Fruit fly (Drosophila melanogaster) whole organism, embryonic: Measurements from ENCODE around the gene par-6.

Experiments used
- Atf3 ChIP-seq: fragments of 200-800 bp; sonication (Bioruptor generic); optimal IDR thresholded peaks from 3 replicates; lab custom pipeline; 2016; ENCODE audit warnings: missing biosample characterization, missing genetic modification characterization
- CG10267 ChIP-seq: fragments of 200-800 bp; sonication (Bioruptor generic); optimal IDR thresholded peaks from 2 replicates; lab custom pipeline; 2018; ENCODE audit warnings: missing biosample characterization, mild to moderate bottlenecking, missing genetic modification characterization, moderate library complexity
- CG14710 ChIP-seq: fragments of 200-800 bp; sonication (Bioruptor generic); optimal IDR thresholded peaks from 3 replicates; lab custom pipeline; 2019; ENCODE audit warnings: missing biosample characterization, mild to moderate bottlenecking, missing genetic modification characterization, moderate library complexity
- CG16779 ChIP-seq: fragments of 200-800 bp; sonication (Bioruptor generic); IDR thresholded peaks from 2 replicates; pipeline ENCODE4 v1.3.6; 2022; ENCODE audit warnings: missing biosample characterization, missing genetic modification characterization
- CG2712 ChIP-seq: fragments of 200-800 bp; optimal IDR thresholded peaks from 3 replicates; lab custom pipeline; 2019; ENCODE audit warnings: missing biosample characterization, mild to moderate bottlenecking, missing genetic modification characterization, moderate library complexity
- CG34422 ChIP-seq: fragments of 200-800 bp; sonication (Bioruptor generic); IDR thresholded peaks from 3 replicates; pipeline ENCODE4 v1.3.6; 2022; ENCODE audit warnings: missing biosample characterization, missing genetic modification characterization
- CG3726 ChIP-seq: fragments of 200-800 bp; sonication (Bioruptor generic); IDR thresholded peaks from 3 replicates; pipeline ENCODE4, ENCODE4 v1.3.6; 2022; ENCODE audit warnings: missing biosample characterization, missing genetic modification characterization
- CG5953 ChIP-seq: fragments of 200-800 bp; sonication (Bioruptor generic); IDR thresholded peaks from 2 replicates; pipeline ENCODE4 v1.3.6; 2022; ENCODE audit warnings: missing biosample characterization, missing genetic modification characterization
- CG6683 ChIP-seq: fragments of 200-800 bp; sonication (Bioruptor generic); optimal IDR thresholded peaks from 2 replicates; lab custom pipeline; 2017; ENCODE audit warnings: missing biosample characterization, mild to moderate bottlenecking, missing genetic modification characterization, missing genetic modification reagents
- CG7357 ChIP-seq: fragments of 200-800 bp; sonication (Bioruptor generic); IDR thresholded peaks from 3 replicates; pipeline ENCODE4 v1.3.6; 2022; ENCODE audit warnings: missing biosample characterization, missing genetic modification characterization
- CG9609 ChIP-seq: fragments of 200-800 bp; sonication (Bioruptor generic); optimal IDR thresholded peaks from 3 replicates; lab custom pipeline; 2016; ENCODE audit warnings: missing biosample characterization, missing genetic modification characterization
- Deaf1 ChIP-seq: fragments of 200-800 bp; optimal IDR thresholded peaks from 3 replicates; lab custom pipeline; 2019; ENCODE audit warnings: missing biosample characterization, mild to moderate bottlenecking, missing genetic modification characterization, moderate library complexity
- H15 ChIP-seq: fragments of 200-800 bp; sonication (Bioruptor generic); IDR thresholded peaks from 3 replicates; pipeline ENCODE4 v1.3.6; 2022; ENCODE audit warnings: missing biosample characterization, missing genetic modification characterization
- HLH3B ChIP-seq: fragments of 200-800 bp; sonication (Bioruptor generic); IDR thresholded peaks from 2 replicates; pipeline ENCODE4 v1.3.6; 2022; ENCODE audit warnings: missing biosample characterization, missing genetic modification characterization
- MTF-1 ChIP-seq: fragments of 200-800 bp; sonication (Bioruptor generic); optimal IDR thresholded peaks from 2 replicates; lab custom pipeline; 2018; ENCODE audit warnings: missing biosample characterization, mild to moderate bottlenecking, missing genetic modification characterization, borderline replicate concordance
- Meics ChIP-seq: fragments of 200-800 bp; sonication (Bioruptor generic); optimal IDR thresholded peaks from 2 replicates; lab custom pipeline; 2017; ENCODE audit warnings: missing biosample characterization, mild to moderate bottlenecking, missing genetic modification characterization
- Mes4 ChIP-seq: fragments of 200-800 bp; sonication (Bioruptor generic); optimal IDR thresholded peaks from 2 replicates; lab custom pipeline; 2016; ENCODE audit warnings: missing biosample characterization, missing genetic modification characterization
- Side ChIP-seq: fragments of 200-800 bp; sonication (Bioruptor generic); optimal IDR thresholded peaks from 2 replicates; lab custom pipeline; 2016; ENCODE audit warnings: missing biosample characterization, missing genetic modification characterization
- Taf1 ChIP-seq: fragments of 200-800 bp; sonication (Bioruptor generic); IDR thresholded peaks from 2 replicates; pipeline ENCODE4 v1.3.6; 2022; ENCODE audit warnings: missing biosample characterization, missing genetic modification characterization
- Trl ChIP-seq, 3 experiments: fragments of >200 bp in 2 of 3; fragments of 200-800 bp in 1 of 3; sonication (Bioruptor generic) in 1 of 3; optimal IDR thresholded peaks; 2 replicates in 1 of 3; 3 replicates in 2 of 3; lab custom pipeline; 2016 to 2017; ENCODE audit warnings: missing biosample characterization in 1 of 3, missing genetic modification characterization in 1 of 3
- Xrp1 ChIP-seq: fragments of 200-800 bp; sonication (Bioruptor generic); IDR thresholded peaks from 2 replicates; pipeline ENCODE4 v1.3.6; 2022; ENCODE audit warnings: missing biosample characterization, missing genetic modification characterization
- ara ChIP-seq: fragments of 200-800 bp; sonication (Bioruptor generic); IDR thresholded peaks from 2 replicates; pipeline ENCODE4 v1.3.6; 2022; ENCODE audit warnings: missing biosample characterization, missing genetic modification characterization
- ato ChIP-seq: fragments of 200-800 bp; sonication (Bioruptor generic); IDR thresholded peaks from 2 replicates; pipeline ENCODE4 v1.3.6; 2022; ENCODE audit warnings: missing biosample characterization, missing genetic modification characterization; ENCODE audit not compliant: partially characterized antibody
- chinmo ChIP-seq: fragments of 200-800 bp; sonication (Bioruptor generic); IDR thresholded peaks from 4 replicates; pipeline ENCODE4 v1.3.6; 2022; ENCODE audit warnings: missing biosample characterization, missing genetic modification characterization; ENCODE audit not compliant: partially characterized antibody
- danr ChIP-seq: fragments of 200-800 bp; sonication (Bioruptor generic); IDR thresholded peaks from 2 replicates; pipeline ENCODE4 v1.3.6; 2022; ENCODE audit warnings: missing biosample characterization, missing genetic modification characterization
- ems ChIP-seq: fragments of 200-800 bp; sonication (Bioruptor generic); optimal IDR thresholded peaks from 3 replicates; lab custom pipeline; 2016; ENCODE audit warnings: missing biosample characterization, missing genetic modification characterization
- grn ChIP-seq: fragments of 200-800 bp; sonication (Bioruptor generic); optimal IDR thresholded peaks from 3 replicates; lab custom pipeline; 2017; ENCODE audit warnings: missing biosample characterization, missing genetic modification characterization
- nom ChIP-seq: fragments of 200-800 bp; sonication (Bioruptor generic); optimal IDR thresholded peaks from 2 replicates; lab custom pipeline; 2017; ENCODE audit warnings: missing biosample characterization, missing genetic modification characterization, mild to moderate bottlenecking, moderate library complexity, missing genetic modification reagents
- p53 ChIP-seq: fragments of 200-800 bp; sonication (Bioruptor generic); optimal IDR thresholded peaks from 2 replicates; lab custom pipeline; 2016; ENCODE audit warnings: missing biosample characterization, missing genetic modification characterization
- pho ChIP-seq: fragments of 200-800 bp; sonication (Bioruptor generic); optimal IDR thresholded peaks from 2 replicates; lab custom pipeline; 2016; ENCODE audit warnings: missing biosample characterization, missing genetic modification characterization
- prd ChIP-seq, 3 experiments: fragments of >200 bp in 2 of 3; fragments of 200-800 bp in 1 of 3; sonication (Bioruptor generic) in 1 of 3; optimal IDR thresholded peaks in 2 of 3; IDR thresholded peaks in 1 of 3; 2 replicates in 2 of 3; 3 replicates in 1 of 3; pipeline versions ENCODE4 v1.3.6 to Lab custom; 2017 to 2022; ENCODE audit warnings: missing biosample characterization in 1 of 3, missing genetic modification characterization in 1 of 3
- ranshi ChIP-seq: fragments of 200-800 bp; sonication (Bioruptor generic); IDR thresholded peaks from 2 replicates; pipeline ENCODE4 v1.3.6; 2022; ENCODE audit warnings: missing biosample characterization, missing genetic modification characterization
- sna ChIP-seq: fragments of 200-800 bp; sonication (Bioruptor generic); IDR thresholded peaks from 2 replicates; pipeline ENCODE4 v1.3.6; 2022; ENCODE audit warnings: missing biosample characterization, missing genetic modification characterization; ENCODE audit not compliant: partially characterized antibody
- sr ChIP-seq: fragments of 200-800 bp; sonication (Bioruptor generic); IDR thresholded peaks from 3 replicates; pipeline ENCODE4 v1.3.6; 2022; ENCODE audit warnings: missing biosample characterization, missing genetic modification characterization
- stc ChIP-seq: fragments of 200-800 bp; sonication (Bioruptor generic); IDR thresholded peaks from 2 replicates; pipeline ENCODE4 v1.3.6; 2022; ENCODE audit warnings: missing biosample characterization, missing genetic modification characterization
- tap ChIP-seq: fragments of 200-800 bp; optimal IDR thresholded peaks from 3 replicates; lab custom pipeline; 2019; ENCODE audit warnings: missing biosample characterization, mild to moderate bottlenecking, missing genetic modification characterization, moderate library complexity
- tin ChIP-seq: fragments of 200-800 bp; sonication (Bioruptor generic); optimal IDR thresholded peaks from 3 replicates; lab custom pipeline; 2016; ENCODE audit warnings: missing biosample characterization, missing genetic modification characterization
- trem ChIP-seq: fragments of 200-800 bp; optimal IDR thresholded peaks from 3 replicates; lab custom pipeline; 2019; ENCODE audit warnings: missing biosample characterization, mild to moderate bottlenecking, missing genetic modification characterization, moderate library complexity
- wek ChIP-seq: fragments of 200-800 bp; sonication (Bioruptor generic); optimal IDR thresholded peaks from 3 replicates; lab custom pipeline; 2018; ENCODE audit warnings: missing biosample characterization, mild to moderate bottlenecking, missing genetic modification characterization, moderate library complexity
- zen2 ChIP-seq: fragments of 200-800 bp; sonication (Bioruptor generic); IDR thresholded peaks from 3 replicates; pipeline ENCODE4 v1.3.6; 2022; ENCODE audit warnings: missing biosample characterization, missing genetic modification characterization; ENCODE audit not compliant: partially characterized antibody
- zfh2 ChIP-seq: fragments of 200-800 bp; sonication (Bioruptor generic); optimal IDR thresholded peaks from 2 replicates; lab custom pipeline; 2016; ENCODE audit warnings: missing biosample characterization, missing genetic modification characterization

The par-6 gene

DNA sequence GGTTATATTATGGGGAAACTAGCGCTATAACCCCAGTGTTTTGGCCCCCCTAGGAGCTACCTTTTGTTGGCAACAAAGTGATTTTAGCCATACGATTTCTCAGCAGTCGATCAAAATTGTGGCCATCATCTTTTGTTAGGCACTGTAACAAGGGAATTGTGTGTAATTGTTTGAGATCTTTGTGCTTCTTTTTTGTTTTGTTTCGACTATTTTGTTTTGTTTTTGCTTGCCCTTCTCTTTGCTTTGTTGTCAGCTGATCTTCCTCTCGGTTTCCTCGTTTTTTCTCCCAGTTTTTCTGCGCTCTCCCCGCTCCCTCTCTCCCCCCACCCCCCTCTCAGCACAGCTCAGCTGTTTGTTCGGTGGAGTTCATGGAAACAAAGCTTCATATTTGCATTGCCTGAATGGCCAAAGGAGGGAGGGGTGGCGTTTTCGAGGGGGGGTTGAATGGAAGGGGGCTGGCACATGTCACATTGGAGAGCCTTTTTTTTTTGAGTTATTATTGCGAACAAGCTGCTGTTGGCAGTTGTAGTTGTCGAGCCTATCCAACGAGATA is 22.9 kb downstream of the par-6 start (continued):
- TF ChIP-seq trem (no peak), CG34422 (GFP tag; lab: Robert Waterston, UW) (no peak), sr (GFP tag; lab: Robert Waterston, UW) (no peak), CG9609 (no peak), CG2712 (tag; lab: Kevin White, UChicago) (no peak), Side (GFP tag; lab: Kevin White, UChicago) (no peak), prd (optimal IDR thresholded peaks at IDR 0.05; lab: Kevin White, UChicago) (no peak), prd (GFP tag; IDR thresholded peaks at IDR 0.05; lab: Robert Waterston, UW) (no peak), ato (GFP tag; lab: Robert Waterston, UW) (no peak), CG6683 (no peak), Trl (optimal IDR thresholded peaks at IDR 0.05; lab: Kevin White, UChicago) (peak in 1 of 2 experiments; percentile 23), Trl (GFP tag; optimal IDR thresholded peaks at IDR 0.05; lab: Kevin White, UChicago) (no peak), CG16779 (GFP tag; lab: Robert Waterston, UW) (no peak), tin (GFP tag; lab: Kevin White, UChicago) (no peak), ranshi (GFP tag; lab: Robert Waterston, UW) (no peak), zen2 (no peak), CG5953 (GFP tag; lab: Robert Waterston, UW) (no peak), chinmo (GFP tag; lab: Robert Waterston, UW) (0 out of 4 replicates have a peak, but pooled peaks have one; percentile 59), nom (GFP tag; lab: Kevin White, UChicago) (peak; percentile 93), CG10267 (tag; lab: Kevin White, UChicago) (no peak), p53 (GFP tag; lab: Kevin White, UChicago) (no peak), stc (GFP tag; lab: Robert Waterston, UW) (no peak), wek (GFP tag; lab: Kevin White, UChicago) (no peak), ems (GFP tag; lab: Kevin White, UChicago) (no peak), Taf1 (GFP tag; lab: Robert Waterston, UW) (no peak), HLH3B (GFP tag; lab: Robert Waterston, UW) (no peak), sna (GFP tag; lab: Robert Waterston, UW) (no peak), Xrp1 (no peak), zfh2 (GFP tag; lab: Kevin White, UChicago) (no peak), CG14710 (no peak), pho (GFP tag; lab: Kevin White, UChicago) (no peak), CG3726 (GFP tag; lab: Robert Waterston, UW) (no peak), Meics (GFP tag; lab: Kevin White, UChicago) (no peak), Deaf1 (tag; lab: Kevin White, UChicago) (no peak), Atf3 (GFP tag; lab: Kevin White, UChicago) (no peak), danr (no peak), H15 (GFP tag; lab: Robert Waterston, UW) (no peak), grn (no peak), Mes4 (GFP tag; lab: Kevin White, UChicago) (no peak), MTF-1 (GFP tag; lab: Kevin White, UChicago) (no peak), ara (GFP tag; lab: Robert Waterston, UW) (no peak), CG7357 (no peak), tap (tag; lab: Kevin White, UChicago) (no peak)
